Worm (Caenorhabditis elegans): ENCODE measurements around the gene kmo-2.

ce11 chrV:12053598-12053997 lies 14.7 kb downstream of the kmo-2 start, which contains the start of gene F10C2.7:
- TF ChIP-seq F13H6.1 (tag; optimal IDR thresholded peaks at IDR 0.05) (no peak), alr-1 (tag; optimal IDR thresholded peaks at IDR 0.05) (no peak), ceh-16 (tag; optimal IDR thresholded peaks at IDR 0.05) (no peak), mab-5 (tag; optimal IDR thresholded peaks at IDR 0.05) (no peak), nhr-25 (tag; optimal IDR thresholded peaks at IDR 0.05) (no peak), lsy-2 (tag; optimal IDR thresholded peaks at IDR 0.05) (no peak), ama-1 (optimal IDR thresholded peaks at IDR 0.05) (no peak), blmp-1 (tag; optimal IDR thresholded peaks at IDR 0.05; ENCODE audit: insufficient read depth) (no peak), nhr-12 (tag; optimal IDR thresholded peaks at IDR 0.05) (no peak), zag-1 (tag; optimal IDR thresholded peaks at IDR 0.05) (no peak), snpc-4 (tag; optimal IDR thresholded peaks at IDR 0.05) (no peak), lin-13 (GFP tag; optimal IDR thresholded peaks at IDR 0.05) (no peak), skn-1 (tag; optimal IDR thresholded peaks at IDR 0.05) (no peak)
